Fruit fly (Drosophila melanogaster) whole organism, wandering third instar larva: ENCODE measurements around the gene Rcd4.

Experiments
- Dif ChIP-seq: fragments of 200-275, 200-300 bp; sonication (Bioruptor generic); optimal IDR thresholded peaks from 2 replicates; lab custom pipeline; 2018; ENCODE audit warnings: missing biosample characterization, missing genetic modification characterization; ENCODE audit not compliant: partially characterized antibody
- Jra ChIP-seq: sonication (Bioruptor generic); optimal IDR thresholded peaks from 2 replicates; lab custom pipeline; 2016; ENCODE audit warnings: missing biosample characterization, missing genetic modification characterization
- Myc ChIP-seq: fragments of >200 bp; optimal IDR thresholded peaks from 2 replicates; lab custom pipeline; 2017
- psq ChIP-seq: fragments of 200-800 bp; sonication (Bioruptor generic); optimal IDR thresholded peaks from 3 replicates; lab custom pipeline; 2017; ENCODE audit warnings: missing biosample characterization, mild to moderate bottlenecking, missing genetic modification characterization, moderate library complexity

DNA sequence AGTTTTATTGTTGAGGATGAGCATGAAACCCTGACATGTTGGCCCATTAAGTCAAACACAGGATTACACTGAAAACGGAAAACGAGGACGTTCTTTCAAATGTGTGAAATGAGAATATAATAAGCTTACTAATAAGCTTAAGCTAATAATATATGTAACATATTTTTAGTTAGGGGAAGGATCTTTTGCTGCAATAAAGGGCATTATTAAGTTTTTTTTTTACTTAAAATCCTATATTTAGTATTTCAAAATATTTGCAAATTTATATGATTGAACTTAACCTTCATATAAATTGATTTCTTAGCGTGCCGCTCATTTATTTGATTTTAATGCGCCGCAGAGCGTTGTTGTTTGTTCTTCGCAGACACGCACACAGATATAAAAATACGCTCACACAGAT is 49.5 kb upstream of the Rcd4 start:
- TF ChIP-seq psq (GFP tag; lab: Kevin White, UChicago): no peak
- no peak for TF ChIP-seq Myc (lab: Kevin White, UChicago)
- no peak for TF ChIP-seq Dif
- TF ChIP-seq Jra (GFP tag; lab: Kevin White, UChicago): no peak
